Fruit fly (Drosophila melanogaster) ovary, adult (tissue): ENCODE measurements around the gene CG18088.

ENCODE experiments used
- CG17801 ChIP-seq: fragments of 200-800 bp; optimal IDR thresholded peaks from 2 replicates; lab custom pipeline; 2019; ENCODE audit warnings: missing biosample characterization, mild to moderate bottlenecking, missing genetic modification characterization, moderate library complexity; ENCODE audit not compliant: partially characterized antibody

CG18088 gene

DNA sequence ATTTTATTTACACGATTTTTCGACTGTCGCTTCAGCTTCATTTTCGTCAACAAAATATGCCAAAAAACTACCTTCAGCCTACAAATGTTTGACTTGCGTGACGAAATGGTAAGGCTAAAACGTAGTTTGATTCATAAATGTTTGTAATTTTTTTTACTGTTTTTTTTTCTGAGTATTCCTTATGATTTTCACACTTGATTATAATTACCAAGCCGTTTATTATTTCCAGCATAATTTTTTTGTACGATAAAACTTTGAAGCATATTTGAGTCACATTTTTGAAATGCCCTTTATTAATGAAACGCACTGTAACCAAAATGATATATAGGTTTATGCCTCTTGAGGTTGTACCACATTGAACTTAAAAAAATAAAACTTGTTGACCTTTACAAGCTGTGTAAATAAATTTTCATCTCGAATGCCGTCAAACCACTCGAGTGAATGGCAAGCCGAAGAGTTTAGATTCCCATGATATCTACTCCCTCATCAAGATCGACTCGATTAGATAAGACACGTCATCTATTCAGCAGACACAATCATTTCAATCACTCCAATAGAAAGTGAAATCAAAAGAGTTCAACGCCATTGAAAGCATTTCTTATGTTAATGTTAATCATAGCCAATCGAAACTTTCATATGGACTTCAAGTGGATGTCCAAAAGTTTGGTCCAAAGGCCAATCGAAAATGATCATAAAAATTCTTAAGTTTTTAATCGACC lies 15.4 kb downstream of the CG18088 start:
- TF ChIP-seq CG17801, result no peak

DNA sequence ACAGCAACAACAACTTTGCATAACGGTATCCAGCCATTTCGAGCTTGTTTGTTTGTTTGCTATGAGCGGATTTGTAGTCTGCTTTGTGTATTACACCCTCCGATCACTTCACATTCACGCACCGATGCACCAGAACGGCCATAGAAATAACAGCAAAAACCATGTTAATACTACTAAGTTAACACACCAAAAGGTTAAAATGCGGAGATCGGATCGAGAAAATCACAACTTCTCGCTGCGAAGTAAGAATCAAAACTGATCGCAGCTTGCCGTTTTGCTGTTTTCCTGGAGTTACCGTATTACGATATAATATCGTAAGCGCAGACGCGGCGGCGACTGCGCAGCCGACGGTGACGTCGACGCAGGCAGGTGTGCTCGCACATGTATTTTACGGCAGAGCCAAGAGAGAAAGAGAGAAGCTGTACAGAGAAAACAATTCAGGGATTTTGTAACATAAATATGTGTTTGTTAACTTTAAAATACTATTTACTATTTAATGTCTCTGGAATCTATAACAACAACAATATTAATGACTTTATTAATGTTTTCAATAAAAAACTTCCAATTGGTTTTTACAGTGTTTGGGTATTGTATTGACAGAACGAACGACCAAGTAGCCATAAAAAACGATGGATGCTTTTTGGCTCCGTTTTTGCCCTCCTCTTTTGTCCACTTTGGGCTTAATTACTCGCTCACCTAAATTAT lies 17.4 kb downstream of the CG18088 start, which contains the start of gene CG13101:
Gene CG13101 (minus strand): TSS at position 259 of the 705 bp plus-strand sequence.
- peak; percentile 93 for TF ChIP-seq CG17801

DNA sequence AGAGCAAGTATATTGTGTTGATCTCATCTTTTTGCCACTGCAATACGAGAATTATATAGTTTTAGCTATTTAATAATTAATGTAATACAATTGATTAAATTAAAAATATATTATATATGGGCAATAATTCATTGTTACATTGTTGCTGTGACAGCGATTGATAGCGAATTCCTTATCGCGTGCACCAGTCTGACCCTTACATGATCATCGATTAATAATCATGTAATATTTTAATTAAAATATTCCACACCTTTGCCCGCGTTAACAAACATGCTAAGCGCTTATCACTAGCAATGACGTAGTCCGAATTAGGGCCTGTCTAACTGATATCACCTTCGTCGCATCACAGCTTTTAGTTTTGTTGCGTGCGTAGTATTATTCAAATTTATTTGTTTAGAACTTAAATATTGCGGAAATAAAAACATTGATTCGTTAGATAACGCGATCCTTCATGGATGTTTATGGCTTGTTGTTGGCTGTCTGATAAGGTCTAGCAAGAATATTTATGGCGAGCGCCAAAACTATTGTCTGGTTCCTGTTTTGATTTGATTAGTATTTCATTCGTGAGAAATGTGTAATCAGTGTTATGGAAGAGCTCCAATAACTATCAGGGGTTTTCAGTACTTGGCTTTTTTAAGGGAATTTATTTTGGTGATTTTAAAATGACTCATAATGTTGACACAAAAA lies 20.1 kb downstream of the CG18088 start:
- TF ChIP-seq CG17801, result no peak

DNA sequence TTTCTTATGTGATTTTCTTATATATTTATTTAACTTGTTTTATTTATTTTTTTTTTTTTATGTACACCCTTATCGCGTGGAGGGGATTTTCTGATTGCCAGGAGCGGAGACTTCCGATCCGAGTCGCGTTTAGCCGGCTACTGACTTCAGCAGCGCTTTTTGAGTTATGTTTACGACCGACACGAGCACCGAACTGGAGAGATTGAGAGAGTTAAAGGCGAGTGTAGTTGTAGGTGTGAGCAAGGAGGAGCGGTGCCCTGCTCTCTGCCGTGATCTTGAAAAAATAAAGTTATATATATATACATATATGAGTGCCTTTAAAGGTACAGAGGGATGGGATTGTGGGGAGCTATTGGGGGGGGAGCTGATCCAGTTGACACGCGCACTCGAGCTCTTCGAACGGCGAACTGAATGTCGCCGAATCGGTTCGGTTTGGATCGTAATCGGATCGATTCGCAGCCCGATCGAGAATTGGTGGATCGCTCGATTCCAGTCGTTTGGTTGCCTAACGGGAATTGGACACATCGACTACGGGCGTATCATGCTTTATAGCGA lies 21.8 kb downstream of the CG18088 start, which contains the start of gene rost:
Gene rost (minus strand): TSS at position 503 of the 555 bp plus-strand sequence.
- peak; percentile 30 for TF ChIP-seq CG17801

DNA sequence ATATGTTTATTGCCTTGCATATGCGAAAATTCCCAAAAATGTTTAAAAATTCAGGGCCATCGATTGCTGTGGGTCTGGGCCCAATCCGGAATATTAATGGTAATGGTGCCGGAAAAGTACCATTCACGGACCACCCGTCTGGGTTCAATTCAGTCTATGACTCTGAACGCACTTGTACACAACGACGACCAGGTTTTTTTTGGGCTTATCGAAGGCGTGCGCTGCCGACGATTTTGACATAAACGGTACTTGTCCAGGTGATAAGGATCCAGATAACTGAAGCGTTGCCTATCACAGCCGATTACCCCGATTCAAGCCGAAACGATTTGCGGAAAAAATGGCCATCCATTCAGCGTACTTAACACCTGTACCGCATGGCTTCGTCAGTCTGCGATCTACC lies 24.2 kb downstream of the CG18088 start, which contains the start of gene CG9555:
Gene CG9555 (plus strand): TSS at position 153 of the 400 bp plus-strand sequence.
- no peak for TF ChIP-seq CG17801

DNA sequence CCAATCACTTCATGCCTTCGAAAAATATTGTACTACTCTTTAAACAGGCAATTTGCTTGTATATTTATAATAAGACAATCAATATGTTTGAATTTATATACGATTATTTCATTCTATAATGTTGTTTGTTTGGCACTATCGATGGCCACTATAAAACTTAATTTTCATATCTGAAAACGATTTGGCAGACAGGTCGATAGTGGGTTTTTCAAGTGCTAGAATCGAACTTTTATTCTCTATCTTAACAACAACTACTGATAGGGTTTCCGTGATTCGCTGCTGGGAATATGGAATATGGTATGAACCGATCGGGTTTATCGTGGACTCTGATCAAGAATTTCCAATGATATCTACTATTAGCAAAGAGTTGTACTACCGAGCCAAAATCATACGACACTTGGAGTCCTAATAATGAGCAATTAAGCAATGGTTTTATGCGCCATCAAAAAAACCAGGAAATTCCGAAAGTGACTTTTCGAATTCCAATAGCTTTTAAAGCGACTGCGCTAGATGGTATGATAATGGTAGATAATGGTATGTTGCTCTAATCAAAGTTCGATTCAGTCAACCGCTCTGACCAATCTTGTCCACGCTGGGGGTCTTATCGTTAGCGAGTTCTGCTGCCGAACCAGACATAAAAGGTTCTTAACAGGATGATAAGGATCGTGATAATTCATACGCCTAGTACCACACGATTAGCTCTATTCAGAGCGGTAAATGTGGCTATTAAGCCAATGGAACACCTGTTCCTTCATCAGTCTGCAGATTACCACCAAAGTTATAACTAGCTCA lies 26.5 kb downstream of the CG18088 start, which contains the start of gene CG17906:
Gene CG17906 (plus strand): TSS at position 742 of the 792 bp plus-strand sequence.
- TF ChIP-seq CG17801, result no peak

DNA sequence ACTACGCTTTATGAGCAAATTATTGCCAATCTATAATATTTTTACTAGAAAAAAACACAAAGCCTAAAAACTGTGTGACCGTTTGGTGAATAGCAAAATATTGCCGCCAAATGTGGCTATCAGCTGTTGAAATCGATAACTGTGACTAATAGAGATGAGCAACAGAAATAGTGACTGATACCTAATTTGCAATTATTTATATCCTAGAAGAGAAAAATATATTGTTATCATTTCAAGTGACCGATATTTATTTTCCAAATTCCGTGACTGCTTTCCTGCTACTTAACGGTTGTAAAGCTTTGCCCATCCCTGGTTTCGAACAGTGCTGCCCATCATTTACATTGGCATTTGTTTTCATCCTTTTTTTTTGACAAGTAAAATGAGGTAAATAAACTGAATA lies 29.9 kb downstream of the CG18088 start, which contains the start of the genes alien and CG18661:
Gene alien (minus strand): TSS at position 95 of the 400 bp plus-strand sequence.
Gene CG18661 (plus strand): TSS at position 321 of the 400 bp plus-strand sequence.
- TF ChIP-seq CG17801, result no peak

DNA sequence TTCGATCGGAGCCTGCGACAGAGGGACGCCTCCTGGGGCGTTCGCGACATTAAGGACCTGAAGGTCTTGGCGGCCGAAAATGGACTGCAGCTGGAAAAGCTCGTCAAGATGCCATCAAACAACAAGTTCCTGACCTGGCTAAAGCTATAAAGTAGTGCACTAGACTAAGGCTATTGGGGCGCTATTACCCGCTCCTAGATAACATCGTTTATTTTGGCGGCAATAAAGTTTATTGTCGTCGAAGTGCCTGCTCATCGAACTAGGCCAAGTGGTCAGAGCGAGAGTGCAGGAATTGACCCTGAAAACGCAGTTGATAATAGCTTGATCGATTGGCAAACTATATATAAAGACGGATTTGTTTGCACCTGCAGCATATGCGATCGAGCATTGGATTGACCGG lies 30.9 kb downstream of the CG18088 start, which contains the start of gene Try29F:
Gene Try29F (plus strand): TSS at position 301 of the 400 bp plus-strand sequence.
- no peak for TF ChIP-seq CG17801

DNA sequence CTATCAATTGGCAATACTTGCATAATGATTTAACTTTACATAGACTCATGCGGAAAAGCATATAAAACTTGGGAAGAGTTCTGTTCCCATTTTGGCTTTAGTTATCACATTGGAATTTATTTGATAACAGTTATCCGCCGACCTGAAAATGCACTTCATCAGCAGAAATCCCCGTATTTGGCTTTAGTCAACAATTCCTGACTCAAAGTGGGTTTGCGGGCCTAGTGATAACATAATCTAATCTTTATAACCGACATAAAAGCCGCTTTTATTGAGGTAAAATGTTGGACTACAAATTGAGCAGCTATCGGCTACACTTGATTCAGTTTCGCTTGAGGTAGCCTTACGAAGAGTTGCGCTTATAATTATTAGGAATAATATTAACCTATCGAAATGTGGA lies 42.9 kb downstream of the CG18088 start, which contains the start of gene CG9568:
Gene CG9568 (plus strand): TSS at position 317 of the 400 bp plus-strand sequence.
- no peak for TF ChIP-seq CG17801

DNA sequence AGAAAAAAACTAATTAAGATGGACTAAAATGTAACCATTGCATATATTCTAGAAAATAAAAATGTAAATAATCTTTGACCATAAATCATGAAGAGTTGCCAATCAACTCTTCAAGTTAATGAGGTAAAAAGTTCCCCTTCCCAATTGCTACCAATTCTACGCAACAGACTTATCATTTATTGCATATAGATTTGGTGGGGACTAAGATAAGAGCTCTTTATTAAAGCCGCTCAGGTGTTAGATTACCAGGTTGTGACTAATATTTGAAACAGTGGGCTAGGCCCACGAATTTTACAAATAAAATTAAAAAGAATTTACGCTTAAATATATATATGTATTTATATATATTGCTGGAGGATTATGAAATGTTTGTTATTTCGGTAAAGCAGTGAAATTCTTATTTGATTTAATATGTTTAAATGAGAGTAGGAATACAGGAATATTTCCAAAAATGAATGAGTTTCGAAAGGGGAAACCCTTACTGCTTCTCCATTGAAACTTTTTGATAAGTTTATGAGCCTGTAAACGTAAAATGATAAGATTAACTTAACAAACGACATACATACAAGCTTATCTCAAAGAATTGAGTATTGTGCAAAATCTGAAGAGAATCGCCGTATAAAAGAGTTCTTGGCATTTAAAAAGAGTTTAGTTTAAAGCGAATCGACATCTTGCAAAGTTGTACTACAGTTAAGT lies 44.4 kb downstream of the CG18088 start, which contains the start of gene CG13102:
Gene CG13102 (plus strand): TSS at position 646 of the 696 bp plus-strand sequence.
- no peak for TF ChIP-seq CG17801

DNA sequence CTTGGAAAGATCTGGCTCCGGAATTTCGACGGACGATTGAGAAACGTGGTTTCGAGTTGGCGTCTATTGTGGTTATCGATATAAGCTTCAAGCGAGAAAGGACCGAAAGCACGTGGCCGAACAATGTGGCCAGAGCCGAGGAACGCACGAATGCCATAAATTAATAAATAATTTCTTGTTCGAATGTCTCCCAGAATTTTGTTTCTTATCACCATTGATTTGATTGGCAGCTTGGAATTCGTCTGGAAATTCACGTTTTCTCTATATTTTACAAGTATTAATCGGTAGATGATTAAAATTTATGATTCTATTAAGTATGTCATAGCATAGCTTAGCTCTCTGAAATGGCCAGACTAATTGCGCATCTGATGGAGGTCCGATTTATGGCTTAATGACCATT lies 46.6 kb downstream of the CG18088 start, which contains the start of gene Rcd-1r:
Gene Rcd-1r (minus strand): TSS at position 101 of the 400 bp plus-strand sequence.
- TF ChIP-seq CG17801, result no peak

DNA sequence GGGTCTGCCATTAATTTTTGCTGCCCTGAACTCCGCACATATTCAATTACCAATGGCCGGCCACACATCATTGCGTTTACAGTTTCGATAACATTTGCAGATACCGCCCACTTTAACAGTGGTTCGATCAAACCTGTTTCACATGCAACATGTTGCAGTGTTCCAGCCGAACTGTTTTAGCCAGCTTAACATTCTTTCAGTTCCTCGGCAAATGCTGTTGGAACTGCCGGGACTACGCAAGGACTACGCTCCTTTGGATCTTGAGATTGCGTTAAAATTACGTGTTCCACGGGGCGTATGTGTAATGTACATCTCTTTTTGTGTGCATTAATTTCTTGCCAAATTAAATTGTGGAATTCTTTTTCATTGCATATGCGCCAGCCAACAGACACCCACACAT lies 52.1 kb downstream of the CG18088 start:
- no peak for TF ChIP-seq CG17801
